Fruit fly (Drosophila melanogaster): Measurements from ENCODE around the gene Culd.
A peak's percentile ranks its signal among the peaks of the same experiment; 100 is the strongest.

The Culd gene

dm6 chr3L:8405123-8405522, 49.0 kb upstream of the Culd start, which contains the start of the genes Tpt, mkg-p and CG13667 (continued):
- TF ChIP-seq CG7271 (tag; optimal IDR thresholded peaks at IDR 0.05), result no peak
- peak; percentile 85 for TF ChIP-seq pfk (GFP tag; optimal IDR thresholded peaks at IDR 0.05)
- TF ChIP-seq CG6683 (GFP tag; optimal IDR thresholded peaks at IDR 0.05), result no peak
- TF ChIP-seq ac (GFP tag; optimal IDR thresholded peaks at IDR 0.05), result no peak
- TF ChIP-seq ato (GFP tag; IDR thresholded peaks at IDR 0.05; ENCODE audit: partially characterized antibody), result peak; percentile 42; the same call in 1 of the 2 replicates
- no peak for TF ChIP-seq ap (GFP tag; IDR thresholded peaks at IDR 0.05)
- peak; percentile 21 for TF ChIP-seq mam (GFP tag; optimal IDR thresholded peaks at IDR 0.05)
- no peak for TF ChIP-seq H2.0 (GFP tag; IDR thresholded peaks at IDR 0.05)
- TF ChIP-seq Elba2 (GFP tag; optimal IDR thresholded peaks at IDR 0.05), result no peak
- no peak for TF ChIP-seq CG10654 (GFP tag; optimal IDR thresholded peaks at IDR 0.05)
- peak; percentile 72; the same call in 1 of the 3 replicates for TF ChIP-seq CG11560 (tag; IDR thresholded peaks at IDR 0.05)
- no peak for TF ChIP-seq twi (tag; optimal IDR thresholded peaks at IDR 0.05)
- TF ChIP-seq HLH4C (GFP tag; IDR thresholded peaks at IDR 0.05; ENCODE audit: partially characterized antibody), result peak; percentile 77
- TF ChIP-seq pho (GFP tag; optimal IDR thresholded peaks at IDR 0.05), result peak; percentile 13
- TF ChIP-seq bsh (GFP tag; optimal IDR thresholded peaks at IDR 0.05), result no peak
- TF ChIP-seq CG30020 (tag; optimal IDR thresholded peaks at IDR 0.05), result peak; percentile 74
- no peak for TF ChIP-seq eve (GFP tag; optimal IDR thresholded peaks at IDR 0.05)
- no peak for TF ChIP-seq CG10431 (GFP tag; optimal IDR thresholded peaks at IDR 0.05)
- TF ChIP-seq Fer2 (tag; optimal IDR thresholded peaks at IDR 0.05), result no peak
- TF ChIP-seq CG4404 (GFP tag; IDR thresholded peaks at IDR 0.05), result no peak
- peak; percentile 91 for TF ChIP-seq bbx (GFP tag; IDR thresholded peaks at IDR 0.05; ENCODE audit: partially characterized antibody)
- TF ChIP-seq gro (GFP tag; optimal IDR thresholded peaks at IDR 0.05), result no peak
- no peak for TF ChIP-seq prd (optimal IDR thresholded peaks at IDR 0.05)
- 0 out of 3 replicates have a peak, but pooled peaks have one; percentile 21 for TF ChIP-seq prd (GFP tag; IDR thresholded peaks at IDR 0.05)
- TF ChIP-seq CG13894 (tag; optimal IDR thresholded peaks at IDR 0.05), result no peak
- no peak for TF ChIP-seq CG15696 (tag; optimal IDR thresholded peaks at IDR 0.05)
- peak; percentile 64 for TF ChIP-seq CG2129 (GFP tag; IDR thresholded peaks at IDR 0.05; ENCODE audit: partially characterized antibody)
- TF ChIP-seq CG9932 (GFP tag; IDR thresholded peaks at IDR 0.05), result peak; percentile 20; the same call in 1 of the 2 replicates
- TF ChIP-seq zen (tag; optimal IDR thresholded peaks at IDR 0.05), result peak; percentile 43
- peak; percentile 75 for TF ChIP-seq MESR4 (GFP tag; optimal IDR thresholded peaks at IDR 0.05)
- no peak for TF ChIP-seq CG10366 (GFP tag; IDR thresholded peaks at IDR 0.05)
- no peak for TF ChIP-seq Camta (GFP tag; optimal IDR thresholded peaks at IDR 0.05)
- peak; percentile 82 for TF ChIP-seq CG9797 (GFP tag; optimal IDR thresholded peaks at IDR 0.05)
- TF ChIP-seq CG4820 (GFP tag; optimal IDR thresholded peaks at IDR 0.05), result no peak
- TF ChIP-seq CG32532 (GFP tag; IDR thresholded peaks at IDR 0.05), result no peak
- no peak for TF ChIP-seq CkIIα-i1 (GFP tag; IDR thresholded peaks at IDR 0.05)
- peak; percentile 89 for TF ChIP-seq Dll (GFP tag; IDR thresholded peaks at IDR 0.05; ENCODE audit: partially characterized antibody)
- peak; percentile 80 for TF ChIP-seq sna (GFP tag; IDR thresholded peaks at IDR 0.05; ENCODE audit: partially characterized antibody)
- no peak for TF ChIP-seq CG12219 (GFP tag; optimal IDR thresholded peaks at IDR 0.05)
- no peak for TF ChIP-seq odd (GFP tag; optimal IDR thresholded peaks at IDR 0.05)
- peak; percentile 17 for TF ChIP-seq HLH54F (GFP tag; optimal IDR thresholded peaks at IDR 0.05)
- TF ChIP-seq Optix (GFP tag; IDR thresholded peaks at IDR 0.05), result no peak
- TF ChIP-seq Xbp1 (GFP tag; optimal IDR thresholded peaks at IDR 0.05), result no peak
- peak; percentile 82; the same call in 2 of the 3 replicates for TF ChIP-seq mld (GFP tag; IDR thresholded peaks at IDR 0.05; ENCODE audit: partially characterized antibody)
- TF ChIP-seq NFAT (GFP tag; IDR thresholded peaks at IDR 0.05), result no peak
- TF ChIP-seq Usf (GFP tag; optimal IDR thresholded peaks at IDR 0.05), result no peak
- no peak for TF ChIP-seq Oli (tag; optimal IDR thresholded peaks at IDR 0.05)
- TF ChIP-seq Sry-δ (GFP tag; optimal IDR thresholded peaks at IDR 0.05), result peak; percentile 99
- TF ChIP-seq CG15514 (GFP tag; optimal IDR thresholded peaks at IDR 0.05), result peak; percentile 66
- TF ChIP-seq gsb (GFP tag; IDR thresholded peaks at IDR 0.05), result no peak
- no peak for TF ChIP-seq tgo (GFP tag; IDR thresholded peaks at IDR 0.05)

Measured in whole organism, embryonic.